Fruit fly (Drosophila melanogaster): ENCODE measurements around the gene Rca1.

Gene Rca1

dm6 chr2L:6841349-6841748 lies 10.8 kb upstream of the Rca1 start (continued):
- peak; percentile 41 for TF ChIP-seq kah (GFP tag; optimal IDR thresholded peaks at IDR 0.05)
- TF ChIP-seq TFAM (GFP tag; optimal IDR thresholded peaks at IDR 0.05): no peak
- TF ChIP-seq Abd-B (GFP tag; optimal IDR thresholded peaks at IDR 0.05): peak; percentile 57
- TF ChIP-seq CG7271 (tag; optimal IDR thresholded peaks at IDR 0.05): peak; percentile 66
- no peak for TF ChIP-seq YL-1 (GFP tag; optimal IDR thresholded peaks at IDR 0.05)
- no peak for TF ChIP-seq Dip3 (GFP tag; optimal IDR thresholded peaks at IDR 0.05)
- peak; percentile 42 for TF ChIP-seq org-1 (GFP tag; optimal IDR thresholded peaks at IDR 0.05)
- peak; percentile 76 for TF ChIP-seq CG5245 (GFP tag; optimal IDR thresholded peaks at IDR 0.05)
- peak; percentile 70 for TF ChIP-seq grau (tag; optimal IDR thresholded peaks at IDR 0.05)
- peak; percentile 34 for TF ChIP-seq NfI (GFP tag; optimal IDR thresholded peaks at IDR 0.05)
- 0 out of 2 replicates have a peak, but pooled peaks have one; percentile 39 for TF ChIP-seq CG14014 (GFP tag; IDR thresholded peaks at IDR 0.05)
- TF ChIP-seq CG2202 (tag; optimal IDR thresholded peaks at IDR 0.05): peak; percentile 79
- peak; percentile 17; the same call in 1 of the 2 replicates for TF ChIP-seq Taf1 (GFP tag; IDR thresholded peaks at IDR 0.05)
- TF ChIP-seq Stat92E (GFP tag; optimal IDR thresholded peaks at IDR 0.05): peak in 1 of 3 experiments; percentile 60
- TF ChIP-seq zen2 (GFP tag; IDR thresholded peaks at IDR 0.05; ENCODE audit: partially characterized antibody): no peak
- peak; percentile 67 for TF ChIP-seq fd96Cb (tag; optimal IDR thresholded peaks at IDR 0.05)
- peak; percentile 68 for TF ChIP-seq CG1602 (GFP tag; optimal IDR thresholded peaks at IDR 0.05)
- TF ChIP-seq CG13287 (GFP tag; IDR thresholded peaks at IDR 0.05; ENCODE audit: partially characterized antibody): no peak
- peak; percentile 40; the same call in 1 of the 3 replicates for TF ChIP-seq CG11695 (GFP tag; IDR thresholded peaks at IDR 0.05)
- peak; percentile 70 for TF ChIP-seq Hsf (GFP tag; optimal IDR thresholded peaks at IDR 0.05)
- no peak for TF ChIP-seq CG15514 (GFP tag; optimal IDR thresholded peaks at IDR 0.05)
- TF ChIP-seq HLHmδ (GFP tag; optimal IDR thresholded peaks at IDR 0.05): no peak
- peak; percentile 45 for TF ChIP-seq CG18764 (GFP tag; optimal IDR thresholded peaks at IDR 0.05)
- no peak for TF ChIP-seq BEAF-32 (GFP tag; optimal IDR thresholded peaks at IDR 0.05)
- peak; percentile 80 for TF ChIP-seq CG1024 (GFP tag; IDR thresholded peaks at IDR 0.05)
- peak; percentile 71 to 88 for TF ChIP-seq chif (GFP tag; optimal IDR thresholded peaks at IDR 0.05)
- peak; percentile 91 for TF ChIP-seq ci (GFP tag; IDR thresholded peaks at IDR 0.05)
- peak; percentile 92 for TF ChIP-seq CG1603 (tag; optimal IDR thresholded peaks at IDR 0.05)
- no peak for TF ChIP-seq CG10565 (GFP tag; optimal IDR thresholded peaks at IDR 0.05)
- peak; percentile 59 for TF ChIP-seq Camta (GFP tag; optimal IDR thresholded peaks at IDR 0.05)
- TF ChIP-seq kni (GFP tag; optimal IDR thresholded peaks at IDR 0.05): peak; percentile 85
- TF ChIP-seq Optix (GFP tag; IDR thresholded peaks at IDR 0.05): peak; percentile 82
- TF ChIP-seq CG5180 (GFP tag; optimal IDR thresholded peaks at IDR 0.05): peak; percentile 55
- peak; percentile 70 for TF ChIP-seq twi (tag; optimal IDR thresholded peaks at IDR 0.05)
- no peak for TF ChIP-seq Scr (GFP tag; IDR thresholded peaks at IDR 0.05; ENCODE audit: partially characterized antibody)
- TF ChIP-seq CG13775 (GFP tag; optimal IDR thresholded peaks at IDR 0.05): peak; percentile 63
- TF ChIP-seq CG7786 (GFP tag; optimal IDR thresholded peaks at IDR 0.05): peak; percentile 60
- peak; percentile 8 for TF ChIP-seq CG2116 (GFP tag; optimal IDR thresholded peaks at IDR 0.05)
- peak; percentile 55 for TF ChIP-seq CG8944 (GFP tag; optimal IDR thresholded peaks at IDR 0.05)
- TF ChIP-seq Vsx1 (GFP tag; optimal IDR thresholded peaks at IDR 0.05): peak; percentile 30
- peak; percentile 81 for TF ChIP-seq nerfin-1 (tag; optimal IDR thresholded peaks at IDR 0.05)
- no peak for TF ChIP-seq Poxn (GFP tag; IDR thresholded peaks at IDR 0.05)
- peak; percentile 35; the same call in 1 of the 2 replicates for TF ChIP-seq klu (GFP tag; IDR thresholded peaks at IDR 0.05)
- TF ChIP-seq gem (tag; optimal IDR thresholded peaks at IDR 0.05): peak; percentile 83
- TF ChIP-seq hb (GFP tag; IDR thresholded peaks at IDR 0.05; ENCODE audit: partially characterized antibody): no peak
- peak; percentile 67; the same call in 1 of the 2 replicates for TF ChIP-seq ranshi (GFP tag; IDR thresholded peaks at IDR 0.05)
- no peak for TF ChIP-seq CG9932 (GFP tag; IDR thresholded peaks at IDR 0.05)
- peak; percentile 11 for TF ChIP-seq NK7.1 (GFP tag; optimal IDR thresholded peaks at IDR 0.05)
- TF ChIP-seq B-H2 (GFP tag; optimal IDR thresholded peaks at IDR 0.05): no peak
- TF ChIP-seq Usf (GFP tag; optimal IDR thresholded peaks at IDR 0.05): peak; percentile 61

Measured in whole organism, embryonic.